Worm (Caenorhabditis elegans): ENCODE results near the gene F21C10.1.
A peak's percentile ranks its signal among the peaks of the same experiment; 100 is the strongest.

F21C10.1 gene

ce11 chrV:9092209-9092608, 39.9 kb upstream of the F21C10.1 start, which contains the start of gene T27E4.1:
Gene T27E4.1, plus strand, starts transcription at chrV:9092345.
- no peak for TF ChIP-seq nfya-1 (tag; optimal IDR thresholded peaks at IDR 0.05; ENCODE audit: insufficient read depth)
- peak; percentile 44 for TF ChIP-seq lin-39 (tag; optimal IDR thresholded peaks at IDR 0.05)
- no peak for TF ChIP-seq jun-1 (tag; optimal IDR thresholded peaks at IDR 0.05)
- no peak for TF ChIP-seq hmg-11 (tag; optimal IDR thresholded peaks at IDR 0.05)

ce11 chrV:9094060-9094628, 38.0 kb upstream of the F21C10.1 start:
- TF ChIP-seq lin-39 (tag; optimal IDR thresholded peaks at IDR 0.05) (peak; percentile 76), hmg-11 (tag; optimal IDR thresholded peaks at IDR 0.05) (no peak), nhr-12 (tag; optimal IDR thresholded peaks at IDR 0.05) (no peak), pha-4 (tag; optimal IDR thresholded peaks at IDR 0.05) (peak; percentile 96), elt-3 (tag; optimal IDR thresholded peaks at IDR 0.05) (no peak), nhr-11 (tag; optimal IDR thresholded peaks at IDR 0.05) (no peak), elt-1 (tag; optimal IDR thresholded peaks at IDR 0.05) (no peak), elt-2 (tag; optimal IDR thresholded peaks at IDR 0.05) (peak; percentile 76), pqm-1 (tag; optimal IDR thresholded peaks at IDR 0.05) (peak; percentile 82), ZK546.5 (tag; optimal IDR thresholded peaks at IDR 0.05) (no peak), nhr-77 (tag; optimal IDR thresholded peaks at IDR 0.05) (no peak), nfya-1 (tag; optimal IDR thresholded peaks at IDR 0.05; ENCODE audit: insufficient read depth) (peak; percentile 14), fkh-10 (GFP tag; optimal IDR thresholded peaks at IDR 0.05) (no peak), lsy-12 (tag; optimal IDR thresholded peaks at IDR 0.05) (peak; percentile 15), nhr-28 (tag; optimal IDR thresholded peaks at IDR 0.05) (no peak), ama-1 (optimal IDR thresholded peaks at IDR 0.05) (no peak), mml-1 (tag; optimal IDR thresholded peaks at IDR 0.05) (no peak), egl-5 (tag; optimal IDR thresholded peaks at IDR 0.05) (peak; percentile 43), nhr-237 (tag; optimal IDR thresholded peaks at IDR 0.05) (no peak), jun-1 (tag; optimal IDR thresholded peaks at IDR 0.05) (peak; percentile 63), mdl-1 (tag; optimal IDR thresholded peaks at IDR 0.05) (peak; percentile 3)

ce11 chrV:9094976-9095375, 37.2 kb upstream of the F21C10.1 start:
- TF ChIP-seq ZK546.5 (tag; optimal IDR thresholded peaks at IDR 0.05), result no peak
- TF ChIP-seq zag-1 (tag; optimal IDR thresholded peaks at IDR 0.05), result no peak
- TF ChIP-seq egl-27 (tag; optimal IDR thresholded peaks at IDR 0.05), result no peak
- TF ChIP-seq pqm-1 (tag; optimal IDR thresholded peaks at IDR 0.05), result peak; percentile 61
- TF ChIP-seq ceh-9 (tag; optimal IDR thresholded peaks at IDR 0.05), result no peak
- TF ChIP-seq nhr-25 (tag; optimal IDR thresholded peaks at IDR 0.05), result no peak
- no peak for TF ChIP-seq egl-5 (tag; optimal IDR thresholded peaks at IDR 0.05)
- TF ChIP-seq nhr-237 (tag; optimal IDR thresholded peaks at IDR 0.05), result no peak
- no peak for TF ChIP-seq unc-62 (GFP tag; optimal IDR thresholded peaks at IDR 0.05)
- TF ChIP-seq fkh-10 (GFP tag; optimal IDR thresholded peaks at IDR 0.05), result peak; percentile 41
- TF ChIP-seq hmg-11 (tag; optimal IDR thresholded peaks at IDR 0.05), result no peak
- no peak for TF ChIP-seq nhr-77 (tag; optimal IDR thresholded peaks at IDR 0.05)
- no peak for TF ChIP-seq elt-2 (tag; optimal IDR thresholded peaks at IDR 0.05)
- TF ChIP-seq pha-4 (tag; optimal IDR thresholded peaks at IDR 0.05), result peak; percentile 50
- no peak for TF ChIP-seq ceh-28 (tag; optimal IDR thresholded peaks at IDR 0.05)
- TF ChIP-seq nhr-23 (tag; optimal IDR thresholded peaks at IDR 0.05), result no peak
- no peak for TF ChIP-seq nhr-76 (tag; optimal IDR thresholded peaks at IDR 0.05)
- TF ChIP-seq ceh-82 (tag; optimal IDR thresholded peaks at IDR 0.05), result no peak
- TF ChIP-seq lin-39 (tag; optimal IDR thresholded peaks at IDR 0.05), result no peak

ce11 chrV:9095613-9096317, 36.4 kb upstream of the F21C10.1 start, which contains the start of gene F21C10.10:
Gene F21C10.10, plus strand, starts transcription at chrV:9096267.
- TF ChIP-seq eor-1 (tag; optimal IDR thresholded peaks at IDR 0.05), result no peak
- peak; percentile 89 for TF ChIP-seq mdl-1 (tag; optimal IDR thresholded peaks at IDR 0.05)
- no peak for TF ChIP-seq nhr-12 (tag; optimal IDR thresholded peaks at IDR 0.05)
- TF ChIP-seq nhr-77 (tag; optimal IDR thresholded peaks at IDR 0.05), result peak; percentile 23
- TF ChIP-seq egl-27 (tag; optimal IDR thresholded peaks at IDR 0.05), result peak; percentile 54
- TF ChIP-seq nhr-67 (tag; optimal IDR thresholded peaks at IDR 0.05), result no peak
- peak; percentile 33 for TF ChIP-seq nhr-11 (tag; optimal IDR thresholded peaks at IDR 0.05)
- TF ChIP-seq ama-1 (optimal IDR thresholded peaks at IDR 0.05), result no peak
- TF ChIP-seq lsy-12 (tag; optimal IDR thresholded peaks at IDR 0.05), result peak; percentile 41
- TF ChIP-seq nfya-1 (tag; optimal IDR thresholded peaks at IDR 0.05; ENCODE audit: insufficient read depth), result peak; percentile 85
- TF ChIP-seq elt-3 (tag; optimal IDR thresholded peaks at IDR 0.05), result peak in 2 of 3 experiments; percentile 43 to 81
- peak; percentile 6 for TF ChIP-seq skn-1 (tag; optimal IDR thresholded peaks at IDR 0.05)
- TF ChIP-seq zag-1 (tag; optimal IDR thresholded peaks at IDR 0.05), result no peak
- TF ChIP-seq sea-2 (GFP tag; optimal IDR thresholded peaks at IDR 0.05), result no peak
- peak; percentile 62 for TF ChIP-seq hmg-11 (tag; optimal IDR thresholded peaks at IDR 0.05)
- TF ChIP-seq egl-5 (tag; optimal IDR thresholded peaks at IDR 0.05), result peak; percentile 84
- TF ChIP-seq mml-1 (tag; optimal IDR thresholded peaks at IDR 0.05), result peak; percentile 82
- no peak for TF ChIP-seq ZK546.5 (tag; optimal IDR thresholded peaks at IDR 0.05)
- TF ChIP-seq ztf-4 (tag; optimal IDR thresholded peaks at IDR 0.05), result peak; percentile 65
- TF ChIP-seq ceh-16 (tag; optimal IDR thresholded peaks at IDR 0.05), result no peak
- TF ChIP-seq pqm-1 (tag; optimal IDR thresholded peaks at IDR 0.05), result peak; percentile 89
- TF ChIP-seq pha-4 (tag; optimal IDR thresholded peaks at IDR 0.05), result peak; percentile 96
- TF ChIP-seq ceh-28 (tag; optimal IDR thresholded peaks at IDR 0.05), result peak; percentile 80
- TF ChIP-seq ceh-82 (tag; optimal IDR thresholded peaks at IDR 0.05), result no peak
- peak; percentile 55 for TF ChIP-seq snpc-4 (tag; optimal IDR thresholded peaks at IDR 0.05)
- TF ChIP-seq elt-2 (tag; optimal IDR thresholded peaks at IDR 0.05), result peak; percentile 93
- TF ChIP-seq elt-1 (tag; optimal IDR thresholded peaks at IDR 0.05), result no peak
- no peak for TF ChIP-seq daf-12 (tag; optimal IDR thresholded peaks at IDR 0.05)
- no peak for TF ChIP-seq unc-39 (tag; optimal IDR thresholded peaks at IDR 0.05)
- no peak for TF ChIP-seq nhr-28 (tag; optimal IDR thresholded peaks at IDR 0.05)
- peak; percentile 19 for TF ChIP-seq R02D3.7 (tag; optimal IDR thresholded peaks at IDR 0.05)
- no peak for TF ChIP-seq aly-2 (tag; optimal IDR thresholded peaks at IDR 0.05)
- TF ChIP-seq unc-62 (GFP tag; optimal IDR thresholded peaks at IDR 0.05), result peak; percentile 47

Data from whole organism, L3 larva.